Worm (Caenorhabditis elegans) whole organism, young adult: ENCODE results near the gene ZK154.1.
A peak's percentile ranks its signal among the peaks of the same experiment; 100 is the strongest.

ENCODE experiments used
- B0261.1 ChIP-seq: sonication (generic microtip); optimal IDR thresholded peaks from 2 replicates; lab custom pipeline; 2016; ENCODE audit warnings: mild to moderate bottlenecking, missing genetic modification characterization, moderate library complexity, missing compliant biosample characterization
- B0336.3 ChIP-seq: fragments of 200-800 bp; sonication (Bioruptor generic); IDR thresholded peaks from 2 replicates; pipeline ENCODE4 v1.3.6; 2022; ENCODE audit warnings: missing genetic modification characterization, missing compliant biosample characterization
- F49E8.2 ChIP-seq: sonication (generic microtip); optimal IDR thresholded peaks from 3 replicates; lab custom pipeline; 2017; ENCODE audit warnings: missing genetic modification characterization, mild to moderate bottlenecking, missing compliant biosample characterization, antibody characterized with exemption, moderate library complexity; ENCODE audit not compliant: insufficient read depth
- F57A8.1 ChIP-seq: fragments of 200-800 bp; sonication (Bioruptor generic); optimal IDR thresholded peaks from 2 replicates; lab custom pipeline; 2018; ENCODE audit warnings: mild to moderate bottlenecking, missing genetic modification characterization, moderate library complexity, missing compliant biosample characterization
- F57C9.4 ChIP-seq: sonication (generic microtip); optimal IDR thresholded peaks from 2 replicates; lab custom pipeline; 2017; ENCODE audit warnings: mild to moderate bottlenecking, missing genetic modification characterization, missing compliant biosample characterization
- K11D2.4 ChIP-seq: fragments of 200-800 bp; sonication (Bioruptor generic); IDR thresholded peaks from 2 replicates; pipeline ENCODE4 v1.3.6; 2022; ENCODE audit warnings: missing genetic modification reagents, missing genetic modification characterization, missing compliant biosample characterization
- K12H6.12 ChIP-seq: fragments of 200-800 bp; sonication (Bioruptor generic); optimal IDR thresholded peaks from 2 replicates; lab custom pipeline; 2018; ENCODE audit warnings: mild to moderate bottlenecking, missing genetic modification characterization, missing compliant biosample characterization
- T07F8.4 ChIP-seq: sonication (generic microtip); optimal IDR thresholded peaks from 2 replicates; lab custom pipeline; 2016; ENCODE audit warnings: mild to moderate bottlenecking, missing genetic modification characterization, moderate library complexity, missing compliant biosample characterization
- Y67H2A.10 ChIP-seq: fragments of 200-800 bp; sonication (Bioruptor generic); conservative IDR thresholded peaks from 2 replicates; pipeline ENCODE4 v1.3.6; 2022; ENCODE audit warnings: missing genetic modification reagents, missing genetic modification characterization, missing compliant biosample characterization
- ZK185.1 ChIP-seq: sonication (generic microtip); optimal IDR thresholded peaks from 2 replicates; lab custom pipeline; 2016; ENCODE audit warnings: mild to moderate bottlenecking, missing genetic modification characterization, missing compliant biosample characterization; ENCODE audit not compliant: poor library complexity, severe bottlenecking
- ama-1 ChIP-seq, 3 experiments: fragments of 150-350 bp in 1 of 3; sonication (generic microtip) in 2 of 3; optimal IDR thresholded peaks; 2 replicates each; lab custom pipeline; 2014 to 2018; ENCODE audit warnings: missing biosample characterization in 2 of 3, missing genetic modification characterization in 2 of 3, missing genetic modification reagents in 2 of 3
- aptf-3 ChIP-seq: fragments of 200-800 bp; sonication (Bioruptor generic); IDR thresholded peaks from 2 replicates; pipeline ENCODE4 v1.3.6; 2022; ENCODE audit warnings: missing genetic modification characterization, missing compliant biosample characterization
- atf-7 ChIP-seq: sonication (generic microtip); optimal IDR thresholded peaks from 2 replicates; lab custom pipeline; 2017; ENCODE audit warnings: mild to moderate bottlenecking, missing genetic modification characterization, missing compliant biosample characterization
- athp-1 ChIP-seq: sonication (generic microtip); optimal IDR thresholded peaks from 2 replicates; lab custom pipeline; 2017; ENCODE audit warnings: mild to moderate bottlenecking, missing genetic modification characterization, missing compliant biosample characterization
- attf-3 ChIP-seq: fragments of 200-800 bp; sonication (Bioruptor generic); conservative IDR thresholded peaks from 2 replicates; pipeline ENCODE4 v1.3.6; 2022; ENCODE audit warnings: missing genetic modification reagents, missing genetic modification characterization, missing compliant biosample characterization
- cebp-1 ChIP-seq, 2 experiments: fragments of 200-800 bp in 1 of 2; sonication (Bioruptor generic) in 1 of 2; sonication (generic microtip) in 1 of 2; IDR thresholded peaks in 1 of 2; optimal IDR thresholded peaks in 1 of 2; 2 replicates each; pipeline versions ENCODE4 v1.3.6 to Lab custom; 2017 to 2022; ENCODE audit warnings: missing compliant biosample characterization in 2 of 2, missing genetic modification characterization in 2 of 2, mild to moderate bottlenecking in 1 of 2, missing genetic modification reagents in 1 of 2, moderate library complexity in 1 of 2
- ceh-79 ChIP-seq: sonication (generic microtip); optimal IDR thresholded peaks from 2 replicates; lab custom pipeline; 2017; ENCODE audit warnings: mild to moderate bottlenecking, missing genetic modification characterization, missing compliant biosample characterization
- ceh-91 ChIP-seq: fragments of 200-800 bp; sonication (Bioruptor generic); IDR thresholded peaks from 2 replicates; pipeline ENCODE4 v1.3.6; 2022; ENCODE audit warnings: missing genetic modification reagents, missing genetic modification characterization, missing compliant biosample characterization
- dpff-1 ChIP-seq: sonication (generic microtip); optimal IDR thresholded peaks from 2 replicates; lab custom pipeline; 2017; ENCODE audit warnings: mild to moderate bottlenecking, missing genetic modification characterization, missing compliant biosample characterization
- ekl-4 ChIP-seq: fragments of 200-800 bp; sonication (Bioruptor generic); IDR thresholded peaks from 2 replicates; pipeline ENCODE4 v1.3.6; 2022; ENCODE audit warnings: missing genetic modification reagents, missing genetic modification characterization, missing compliant biosample characterization
- him-1 ChIP-seq: sonication (generic microtip); optimal IDR thresholded peaks from 2 replicates; lab custom pipeline; 2016; ENCODE audit warnings: missing genotype, missing genetic modification reagents, missing genetic modification characterization, missing compliant biosample characterization
- hmg-1.2 ChIP-seq: fragments of 200-800 bp; sonication (Bioruptor generic); IDR thresholded peaks from 2 replicates; pipeline ENCODE4 v1.3.6; 2022; ENCODE audit warnings: missing genetic modification reagents, missing genetic modification characterization, missing compliant biosample characterization
- hrde-1 ChIP-seq: sonication (generic microtip); optimal IDR thresholded peaks from 2 replicates; lab custom pipeline; 2016; ENCODE audit warnings: missing genetic modification characterization, mild to moderate bottlenecking, missing compliant biosample characterization, moderate library complexity, missing genotype, missing genetic modification reagents, borderline replicate concordance
- let-607 ChIP-seq, 2 experiments: fragments of 200-800 bp in 1 of 2; sonication (Bioruptor generic) in 1 of 2; sonication (generic microtip) in 1 of 2; optimal IDR thresholded peaks; 2 replicates each; lab custom pipeline; 2016 to 2018; ENCODE audit warnings: mild to moderate bottlenecking in 2 of 2, missing compliant biosample characterization in 2 of 2, missing genetic modification characterization in 2 of 2, moderate library complexity in 2 of 2, missing genotype in 1 of 2
- lir-1 ChIP-seq: fragments of 200-800 bp; sonication (Bioruptor generic); conservative IDR thresholded peaks from 2 replicates; pipeline ENCODE4 v1.3.6; 2022; ENCODE audit warnings: missing genetic modification reagents, missing genetic modification characterization, missing compliant biosample characterization
- madf-3 ChIP-seq: fragments of 200-800 bp; sonication (Bioruptor generic); IDR thresholded peaks from 2 replicates; pipeline ENCODE4 v1.3.6; 2022; ENCODE audit warnings: missing genetic modification reagents, missing genetic modification characterization, missing compliant biosample characterization
- madf-6 ChIP-seq: fragments of 200-800 bp; sonication (Bioruptor generic); IDR thresholded peaks from 2 replicates; pipeline ENCODE4 v1.3.6; 2022; ENCODE audit warnings: missing genetic modification reagents, missing genetic modification characterization, missing compliant biosample characterization
- mes-4 ChIP-seq: sonication (generic microtip); optimal IDR thresholded peaks from 2 replicates; lab custom pipeline; 2016; ENCODE audit warnings: missing genotype, missing genetic modification characterization, missing compliant biosample characterization
- nfya-1 ChIP-seq: sonication (generic microtip); optimal IDR thresholded peaks from 2 replicates; lab custom pipeline; 2017; ENCODE audit warnings: antibody characterized with exemption, missing compliant biosample characterization, missing genetic modification characterization, borderline replicate concordance; ENCODE audit not compliant: insufficient read depth
- nhr-120 ChIP-seq: fragments of 200-800 bp; sonication (Bioruptor generic); IDR thresholded peaks from 2 replicates; pipeline ENCODE4 v1.3.6; 2022; ENCODE audit warnings: missing genetic modification characterization, missing compliant biosample characterization
- nhr-179 ChIP-seq: sonication (generic microtip); optimal IDR thresholded peaks from 2 replicates; lab custom pipeline; 2016; ENCODE audit warnings: mild to moderate bottlenecking, missing genetic modification characterization, missing compliant biosample characterization
- nhr-27 ChIP-seq: fragments of 200-800 bp; sonication (Bioruptor generic); optimal IDR thresholded peaks from 2 replicates; lab custom pipeline; 2018; ENCODE audit warnings: mild to moderate bottlenecking, missing genetic modification characterization, moderate library complexity, missing compliant biosample characterization
- nhr-80 ChIP-seq: sonication (generic microtip); optimal IDR thresholded peaks from 2 replicates; lab custom pipeline; 2016; ENCODE audit warnings: missing genetic modification characterization, missing compliant biosample characterization
- sea-2 ChIP-seq: fragments of 200-800 bp; sonication (Bioruptor generic); IDR thresholded peaks from 2 replicates; pipeline ENCODE4 v1.3.6; 2022; ENCODE audit warnings: missing genetic modification characterization, missing compliant biosample characterization
- snpc-1.3 ChIP-seq: sonication (generic microtip); optimal IDR thresholded peaks from 2 replicates; lab custom pipeline; 2017; ENCODE audit warnings: missing genetic modification characterization, mild to moderate bottlenecking, missing compliant biosample characterization, antibody characterized with exemption, moderate library complexity, missing genotype, missing genetic modification reagents; ENCODE audit not compliant: insufficient read depth
- sptf-2 ChIP-seq: fragments of 200-800 bp; sonication (Bioruptor generic); optimal IDR thresholded peaks from 2 replicates; lab custom pipeline; 2018; ENCODE audit warnings: mild to moderate bottlenecking, missing genetic modification characterization, missing compliant biosample characterization
- tbp1 ChIP-seq: fragments of 200-800 bp; sonication (Bioruptor generic); optimal IDR thresholded peaks from 2 replicates; lab custom pipeline; 2018; ENCODE audit warnings: mild to moderate bottlenecking, missing genetic modification characterization, missing compliant biosample characterization
- unc-62 ChIP-seq: fragments of 150-350 bp; optimal IDR thresholded peaks from 2 replicates; lab custom pipeline; 2014; ENCODE audit warnings: missing biosample characterization, missing genetic modification reagents, missing genetic modification characterization
- zim-3 ChIP-seq: sonication (generic microtip); optimal IDR thresholded peaks from 2 replicates; lab custom pipeline; 2017; ENCODE audit warnings: mild to moderate bottlenecking, missing genetic modification characterization, moderate library complexity, missing compliant biosample characterization
- ztf-18 ChIP-seq: sonication (generic microtip); optimal IDR thresholded peaks from 2 replicates; lab custom pipeline; 2016; ENCODE audit warnings: missing genotype, mild to moderate bottlenecking, missing genetic modification characterization, missing compliant biosample characterization
- ztf-25 ChIP-seq: fragments of 200-800 bp; sonication (Bioruptor generic); IDR thresholded peaks from 2 replicates; pipeline ENCODE4 v1.3.6; 2022; ENCODE audit warnings: missing genetic modification reagents, missing genetic modification characterization, missing compliant biosample characterization
- ztf-28 ChIP-seq: fragments of 200-800 bp; sonication (Bioruptor generic); IDR thresholded peaks from 2 replicates; pipeline ENCODE4 v1.3.6; 2022; ENCODE audit warnings: missing genetic modification reagents, missing genetic modification characterization, missing compliant biosample characterization
- ztf-6 ChIP-seq: fragments of 200-800 bp; sonication (Bioruptor generic); IDR thresholded peaks from 2 replicates; pipeline ENCODE4 v1.3.6; 2022; ENCODE audit warnings: missing genetic modification reagents, missing genetic modification characterization, missing compliant biosample characterization

The ZK154.1 gene

DNA sequence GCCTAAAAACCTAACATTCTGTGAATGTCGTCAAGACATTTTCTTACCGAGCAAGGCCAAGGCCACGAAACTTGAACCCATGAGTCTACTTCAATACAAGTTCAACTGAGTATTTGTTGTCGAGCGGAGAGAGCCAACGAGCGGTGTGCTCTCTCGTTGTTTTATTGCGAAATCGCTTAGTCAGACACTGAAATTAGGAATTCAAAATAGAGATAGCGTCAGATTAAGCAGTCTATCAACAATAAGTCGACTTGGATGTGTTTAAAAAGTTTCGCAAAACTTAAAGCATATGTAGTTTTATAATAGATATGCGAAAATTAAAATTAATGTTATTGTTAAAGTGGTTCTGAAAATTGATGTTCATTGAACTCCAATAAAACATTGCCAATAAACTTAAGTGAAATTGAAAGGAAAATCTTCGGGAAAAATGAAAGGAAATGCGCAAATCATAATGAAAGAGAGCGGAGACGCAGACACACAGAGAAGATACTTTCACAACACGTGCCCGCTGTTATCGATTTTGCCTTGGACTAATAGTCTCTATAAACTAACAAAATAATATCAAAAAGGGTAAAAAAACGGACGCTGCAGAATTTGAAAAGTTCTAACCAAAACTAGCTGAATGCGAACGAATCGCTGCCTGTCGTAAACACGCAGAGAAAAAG, 14.1 kb downstream of the ZK154.1 start, which contains the start of gene ZK154.6:
Gene ZK154.6 (minus strand): TSS at position 187 of the 665 bp plus-strand sequence.
- TF ChIP-seq madf-6 (GFP tag; lab: Robert Waterston, UW), result no peak
- TF ChIP-seq hmg-1.2 (GFP tag; lab: Robert Waterston, UW), result peak; percentile 50; the same call in 1 of the 2 replicates
- TF ChIP-seq cebp-1 (GFP tag; IDR thresholded peaks at IDR 0.05; lab: Robert Waterston, UW), result peak; percentile 86
- TF ChIP-seq cebp-1 (tag; optimal IDR thresholded peaks at IDR 0.05; lab: Kevin White, UChicago), result peak; percentile 97
- no peak for TF ChIP-seq nhr-27
- TF ChIP-seq ZK185.1, result peak; percentile 18

DNA sequence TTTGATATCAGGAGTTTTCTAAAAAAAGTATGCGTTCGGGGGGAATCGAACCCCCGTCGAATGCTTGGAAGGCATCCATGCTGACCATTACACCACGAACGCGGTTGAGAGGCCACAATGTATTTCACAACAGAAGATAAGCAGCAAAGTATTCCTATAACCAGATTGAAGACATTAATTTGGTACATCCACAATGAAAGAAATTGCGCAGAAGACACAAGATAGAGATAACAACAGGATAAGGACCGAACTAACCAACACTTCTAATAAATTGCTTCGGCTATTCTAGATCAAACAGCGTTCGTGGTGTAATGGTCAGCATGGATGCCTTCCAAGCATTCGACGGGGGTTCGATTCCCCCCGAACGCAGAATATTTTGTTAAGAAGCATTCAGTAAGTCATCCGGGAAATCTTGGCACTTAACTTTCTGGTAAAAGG, 14.9 kb downstream of the ZK154.1 start:
- no peak for TF ChIP-seq sea-2 (GFP tag; lab: Robert Waterston, UW)
- TF ChIP-seq hrde-1 (tag; lab: Kevin White, UChicago), result peak; percentile 28
- no peak for TF ChIP-seq madf-3
- TF ChIP-seq B0336.3 (GFP tag; lab: Robert Waterston, UW), result no peak; the same call in 1 of the 2 replicates
- TF ChIP-seq B0261.1 (tag; lab: Kevin White, UChicago), result peak; percentile 91
- TF ChIP-seq F57A8.1 (GFP tag; lab: Kevin White, UChicago), result peak; percentile 39
- TF ChIP-seq ztf-18 (tag; lab: Kevin White, UChicago), result peak; percentile 62
- TF ChIP-seq tbp1, result peak; percentile 89
- TF ChIP-seq athp-1 (tag; lab: Kevin White, UChicago), result peak; percentile 37
- peak; percentile 79 for TF ChIP-seq mes-4 (tag; lab: Kevin White, UChicago)
- TF ChIP-seq nfya-1 (tag; lab: Kevin White, UChicago), result no peak
- peak; percentile 89 for TF ChIP-seq ZK185.1
- peak; percentile 52 for TF ChIP-seq zim-3 (tag; lab: Kevin White, UChicago)
- TF ChIP-seq ceh-79 (tag; lab: Kevin White, UChicago), result peak; percentile 41
- TF ChIP-seq him-1 (tag; lab: Kevin White, UChicago), result peak; percentile 79
- TF ChIP-seq ekl-4 (GFP tag; lab: Robert Waterston, UW), result peak; percentile 63; the same call in 1 of the 2 replicates
- peak; percentile 42; the same call in 1 of the 2 replicates for TF ChIP-seq K11D2.4 (GFP tag; lab: Robert Waterston, UW)
- no peak for TF ChIP-seq aptf-3 (GFP tag; lab: Robert Waterston, UW)
- TF ChIP-seq atf-7 (tag; lab: Kevin White, UChicago), result peak; percentile 13
- TF ChIP-seq nhr-80 (tag; lab: Kevin White, UChicago), result peak; percentile 18
- TF ChIP-seq let-607 (tag; optimal IDR thresholded peaks at IDR 0.05; lab: Kevin White, UChicago), result peak; percentile 15 to 37
- no peak for TF ChIP-seq K12H6.12 (tag; lab: Kevin White, UChicago)
- no peak for TF ChIP-seq nhr-27
- TF ChIP-seq ama-1 (optimal IDR thresholded peaks at IDR 0.05; lab: Kevin White, UChicago), result no peak
- peak in 1 of 2 experiments; percentile 44 for TF ChIP-seq ama-1 (GFP tag; optimal IDR thresholded peaks at IDR 0.05; lab: Kevin White, UChicago)
- no peak for TF ChIP-seq Y67H2A.10 (GFP tag; lab: Robert Waterston, UW)
- TF ChIP-seq dpff-1 (tag; lab: Kevin White, UChicago), result no peak
- TF ChIP-seq nhr-179 (tag; lab: Kevin White, UChicago), result no peak
- TF ChIP-seq unc-62 (GFP tag; lab: Kevin White, UChicago), result no peak
- TF ChIP-seq T07F8.4, result peak; percentile 47
- no peak for TF ChIP-seq nhr-120 (GFP tag; lab: Robert Waterston, UW)
- TF ChIP-seq F57C9.4 (tag; lab: Kevin White, UChicago), result no peak
- TF ChIP-seq lir-1, result peak; percentile 42; the same call in 1 of the 2 replicates
- peak; percentile 50 for TF ChIP-seq snpc-1.3 (tag; lab: Kevin White, UChicago)
- peak; percentile 71; the same call in 1 of the 2 replicates for TF ChIP-seq ztf-25 (GFP tag; lab: Robert Waterston, UW)
- TF ChIP-seq ztf-6, result 0 out of 2 replicates have a peak, but pooled peaks have one; percentile 30
- TF ChIP-seq ceh-91, result no peak
- 0 out of 2 replicates have a peak, but pooled peaks have one; percentile 21 for TF ChIP-seq ztf-28
- no peak for TF ChIP-seq sptf-2
- TF ChIP-seq attf-3 (GFP tag; lab: Robert Waterston, UW), result no peak
- TF ChIP-seq F49E8.2 (tag; lab: Kevin White, UChicago), result no peak
